Fruit fly (Drosophila melanogaster) whole organism, prepupa: ENCODE data around the gene CG14715.

ENCODE experiments used
- CG8632 ChIP-seq: fragments of 200-800 bp; sonication (Bioruptor generic); optimal IDR thresholded peaks from 3 replicates; lab custom pipeline; 2016; ENCODE audit warnings: missing biosample characterization, missing genetic modification characterization
- dsx ChIP-seq: fragments of 200-800 bp; optimal IDR thresholded peaks from 3 replicates; lab custom pipeline; 2019; ENCODE audit warnings: missing biosample characterization, mild to moderate bottlenecking, missing genetic modification characterization, moderate library complexity; ENCODE audit not compliant: poor library complexity, severe bottlenecking

- TF ChIP-seq CG8632 (GFP tag; lab: Kevin White, UChicago) (no peak), dsx (no peak)
Observed at dm6 chr3R:11694311-11695305, 20.6 kb downstream of the CG14715 start, which contains the start of gene Fer3.
